Fruit fly (Drosophila melanogaster): ENCODE measurements around the gene TM9SF2.

Gene TM9SF2

DNA sequence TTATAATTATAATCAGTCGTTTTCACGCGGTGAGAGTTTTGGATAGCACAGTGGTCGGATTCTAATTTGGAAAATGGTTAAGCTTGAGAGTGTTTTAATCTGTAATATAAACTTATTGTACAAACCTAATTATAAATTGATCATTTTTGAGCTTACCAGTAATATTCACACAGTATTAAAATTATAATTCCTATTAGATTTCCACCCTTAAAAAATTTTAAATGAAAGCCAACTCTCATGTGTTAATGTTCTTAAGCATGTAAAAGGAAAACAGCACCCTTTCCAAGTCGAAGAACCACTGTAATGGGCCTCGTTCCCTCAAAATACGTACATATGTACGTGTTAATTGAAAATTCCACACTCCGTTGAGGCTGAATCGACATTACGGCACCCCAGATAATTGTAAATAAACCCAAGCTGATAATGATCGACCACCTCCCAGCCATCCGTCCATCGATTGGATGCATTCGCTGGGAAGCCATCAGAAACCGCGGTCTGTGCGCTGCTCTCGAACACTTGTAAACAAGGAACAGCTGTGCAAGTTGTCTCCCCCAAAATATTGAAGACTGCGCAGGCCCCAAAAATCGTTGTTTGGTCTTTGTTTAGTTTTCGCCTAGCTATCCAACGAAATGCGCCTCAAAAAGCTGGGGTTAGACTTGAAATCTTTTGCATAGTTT, 25.8 kb upstream of the TM9SF2 start (continued):
- TF ChIP-seq hkb (optimal IDR thresholded peaks at IDR 0.05) (no peak), hkb (GFP tag; IDR thresholded peaks at IDR 0.05) (peak; percentile 38; the same call in 1 of the 2 replicates), CG10543 (GFP tag; optimal IDR thresholded peaks at IDR 0.05) (peak; percentile 11), NfI (GFP tag; optimal IDR thresholded peaks at IDR 0.05) (peak; percentile 15), Abd-B (GFP tag; optimal IDR thresholded peaks at IDR 0.05) (peak; percentile 34), CTCF (GFP tag; optimal IDR thresholded peaks at IDR 0.05) (no peak), org-1 (GFP tag; optimal IDR thresholded peaks at IDR 0.05) (peak; percentile 11), CG6813 (GFP tag; optimal IDR thresholded peaks at IDR 0.05) (peak; percentile 34), CG10654 (GFP tag; optimal IDR thresholded peaks at IDR 0.05) (peak; percentile 14), Dbx (GFP tag; IDR thresholded peaks at IDR 0.05) (peak; percentile 36; the same call in 1 of the 3 replicates), CG3995 (GFP tag; optimal IDR thresholded peaks at IDR 0.05) (no peak), seq (GFP tag; IDR thresholded peaks at IDR 0.05) (peak; percentile 46), pan (optimal IDR thresholded peaks at IDR 0.05) (no peak), pan (GFP tag; optimal IDR thresholded peaks at IDR 0.05 in 1 of 2, IDR thresholded peaks at IDR 0.05 in 1 of 2) (peak in 1 of 2 experiments; percentile 43), CG11504 (tag; optimal IDR thresholded peaks at IDR 0.05) (peak; percentile 77), tin (GFP tag; optimal IDR thresholded peaks at IDR 0.05) (peak; percentile 4), tap (tag; optimal IDR thresholded peaks at IDR 0.05) (peak; percentile 49), kah (GFP tag; optimal IDR thresholded peaks at IDR 0.05) (peak; percentile 74), CG6254 (GFP tag; optimal IDR thresholded peaks at IDR 0.05) (peak; percentile 12), schlank (tag; optimal IDR thresholded peaks at IDR 0.05) (peak; percentile 15), CG9437 (GFP tag; optimal IDR thresholded peaks at IDR 0.05) (peak; percentile 35), CG10267 (tag; optimal IDR thresholded peaks at IDR 0.05) (peak; percentile 27), br (optimal IDR thresholded peaks at IDR 0.05) (no peak), fd3F (GFP tag; optimal IDR thresholded peaks at IDR 0.05) (peak; percentile 43), cas (GFP tag; IDR thresholded peaks at IDR 0.05) (no peak), chn (GFP tag; optimal IDR thresholded peaks at IDR 0.05) (peak; percentile 25)

- peak; percentile 42 for TF ChIP-seq fu2 (GFP tag; optimal IDR thresholded peaks at IDR 0.05)
- TF ChIP-seq ap (GFP tag; IDR thresholded peaks at IDR 0.05), result peak; percentile 9; the same call in 1 of the 2 replicates
- TF ChIP-seq CG11085 (GFP tag; IDR thresholded peaks at IDR 0.05), result peak; percentile 62; the same call in 1 of the 2 replicates
- TF ChIP-seq CG10959 (GFP tag; IDR thresholded peaks at IDR 0.05), result peak; percentile 42
- TF ChIP-seq gem (tag; optimal IDR thresholded peaks at IDR 0.05), result peak; percentile 76
- peak; percentile 40 for TF ChIP-seq CG34376 (GFP tag; optimal IDR thresholded peaks at IDR 0.05)
- TF ChIP-seq CG15073 (GFP tag; optimal IDR thresholded peaks at IDR 0.05), result no peak
- peak; percentile 64 for TF ChIP-seq CG15269 (tag; optimal IDR thresholded peaks at IDR 0.05)
- peak; percentile 64 for TF ChIP-seq CG12659 (GFP tag; optimal IDR thresholded peaks at IDR 0.05)
- TF ChIP-seq CG11398 (GFP tag; optimal IDR thresholded peaks at IDR 0.05), result no peak
- TF ChIP-seq fru (optimal IDR thresholded peaks at IDR 0.05), result no peak
- peak; percentile 60 for TF ChIP-seq Bteb2 (GFP tag; optimal IDR thresholded peaks at IDR 0.05)
- no peak for TF ChIP-seq CG42726 (GFP tag; IDR thresholded peaks at IDR 0.05; ENCODE audit: partially characterized antibody)
- no peak for TF ChIP-seq CG9876 (GFP tag; optimal IDR thresholded peaks at IDR 0.05)
- no peak for TF ChIP-seq gcm (GFP tag; optimal IDR thresholded peaks at IDR 0.05)
- TF ChIP-seq Rx (GFP tag; IDR thresholded peaks at IDR 0.05), result 0 out of 2 replicates have a peak, but pooled peaks have one; percentile 33
- no peak for TF ChIP-seq Atf3 (GFP tag; optimal IDR thresholded peaks at IDR 0.05)
- TF ChIP-seq CG10209 (GFP tag; optimal IDR thresholded peaks at IDR 0.05), result peak; percentile 62
- peak; percentile 10 for TF ChIP-seq CG30431 (GFP tag; optimal IDR thresholded peaks at IDR 0.05)
- peak; percentile 64 for TF ChIP-seq CG32772 (GFP tag; IDR thresholded peaks at IDR 0.05)
- TF ChIP-seq CG6813 (GFP tag; optimal IDR thresholded peaks at IDR 0.05), result peak; percentile 74
- TF ChIP-seq ssp (GFP tag; IDR thresholded peaks at IDR 0.05), result peak; percentile 49
- peak; percentile 84 for TF ChIP-seq Ada2b (GFP tag; IDR thresholded peaks at IDR 0.05)
- TF ChIP-seq CG2678 (tag; optimal IDR thresholded peaks at IDR 0.05), result peak; percentile 85
- no peak for TF ChIP-seq pan (optimal IDR thresholded peaks at IDR 0.05)
- TF ChIP-seq pan (GFP tag; optimal IDR thresholded peaks at IDR 0.05 in 1 of 2, IDR thresholded peaks at IDR 0.05 in 1 of 2), result peak in 1 of 2 experiments; percentile 74
- no peak for TF ChIP-seq CG3995 (GFP tag; optimal IDR thresholded peaks at IDR 0.05)
- TF ChIP-seq CG12071 (GFP tag; optimal IDR thresholded peaks at IDR 0.05), result peak; percentile 47
Observed at dm6 chr2L:20758847-20759465, 24.8 kb upstream of the TM9SF2 start.
